Fruit fly (Drosophila melanogaster): Measurements from ENCODE around the gene tara.

Gene tara

DNA sequence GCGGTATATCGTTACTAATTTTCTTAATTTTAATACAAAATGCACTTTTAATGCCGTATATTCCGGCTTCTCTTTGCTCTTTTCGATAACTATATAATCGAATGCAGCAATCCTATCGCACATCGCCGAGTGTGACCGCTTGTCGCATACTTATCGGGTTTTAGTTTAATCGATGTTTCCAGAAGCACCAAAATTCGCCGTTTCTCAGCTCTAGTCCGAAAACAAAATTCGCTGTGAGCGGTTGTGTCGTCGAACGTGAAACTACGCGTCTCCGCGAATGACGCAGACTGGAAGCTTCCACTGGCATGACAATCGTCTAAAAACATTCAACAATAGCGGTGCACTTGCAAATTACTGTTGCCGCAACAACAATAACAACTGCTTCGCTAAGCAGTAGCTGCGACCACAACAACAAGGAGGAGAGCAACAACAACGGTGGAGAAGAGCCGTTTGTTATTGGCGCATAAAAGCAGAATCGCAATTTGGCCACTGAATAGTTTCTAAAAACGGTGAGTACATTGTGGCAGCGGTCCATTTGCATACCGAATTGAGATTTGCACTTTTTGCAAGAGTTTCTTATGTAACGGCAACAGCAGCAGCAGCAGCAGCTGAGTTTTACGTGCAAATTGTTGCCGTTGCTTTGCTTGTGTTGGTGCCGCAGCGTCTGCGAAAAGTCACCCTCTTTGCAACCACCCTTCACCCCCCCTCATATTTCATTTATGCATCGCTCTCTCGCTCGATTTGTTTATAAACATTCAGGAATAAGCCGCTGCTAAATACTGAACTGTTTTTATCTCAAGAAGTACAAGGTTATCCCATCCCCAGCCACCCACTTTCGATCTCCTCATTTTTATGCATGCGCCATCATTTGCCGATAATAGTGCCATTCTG lies 38.4 kb upstream of the tara start, which contains the start of gene sra (continued):
- TF ChIP-seq CG13894 (tag; optimal IDR thresholded peaks at IDR 0.05): peak; percentile 52
- TF ChIP-seq sr (GFP tag; IDR thresholded peaks at IDR 0.05): 0 out of 3 replicates have a peak, but pooled peaks have one; percentile 17
- no peak for TF ChIP-seq CG11695 (GFP tag; IDR thresholded peaks at IDR 0.05)
- TF ChIP-seq CG9932 (GFP tag; IDR thresholded peaks at IDR 0.05): peak; percentile 66
- TF ChIP-seq zfh1 (GFP tag; IDR thresholded peaks at IDR 0.05): no peak
- 0 out of 3 replicates have a peak, but pooled peaks have one; percentile 22 for TF ChIP-seq tgo (GFP tag; IDR thresholded peaks at IDR 0.05)
- no peak for TF ChIP-seq usp (GFP tag; optimal IDR thresholded peaks at IDR 0.05)
- no peak for TF ChIP-seq Usf (GFP tag; optimal IDR thresholded peaks at IDR 0.05)
- peak; percentile 10 for TF ChIP-seq nerfin-1 (tag; optimal IDR thresholded peaks at IDR 0.05)
- peak; percentile 97 for TF ChIP-seq nerfin-2 (GFP tag; IDR thresholded peaks at IDR 0.05; ENCODE audit: partially characterized antibody)
- TF ChIP-seq NfI (GFP tag; optimal IDR thresholded peaks at IDR 0.05): peak; percentile 38
- peak; percentile 97 for TF ChIP-seq stwl (tag; optimal IDR thresholded peaks at IDR 0.05)
- TF ChIP-seq CG17385 (GFP tag; optimal IDR thresholded peaks at IDR 0.05): peak; percentile 37
- no peak for TF ChIP-seq CG18476 (GFP tag; optimal IDR thresholded peaks at IDR 0.05)
- TF ChIP-seq CG17829 (tag; optimal IDR thresholded peaks at IDR 0.05): peak; percentile 72
- peak; percentile 95 for TF ChIP-seq pzg (GFP tag; optimal IDR thresholded peaks at IDR 0.05)
- TF ChIP-seq dimm (GFP tag; IDR thresholded peaks at IDR 0.05): no peak
- peak; percentile 66 for TF ChIP-seq Sin3A (optimal IDR thresholded peaks at IDR 0.05)
- TF ChIP-seq tll (GFP tag; optimal IDR thresholded peaks at IDR 0.05): no peak
- TF ChIP-seq CG17328 (GFP tag; IDR thresholded peaks at IDR 0.05): 0 out of 2 replicates have a peak, but pooled peaks have one; percentile 40
- TF ChIP-seq ash1 (GFP tag; optimal IDR thresholded peaks at IDR 0.05): peak; percentile 45
- TF ChIP-seq Dll (GFP tag; IDR thresholded peaks at IDR 0.05; ENCODE audit: partially characterized antibody): peak; percentile 94
- no peak for TF ChIP-seq toy (GFP tag; IDR thresholded peaks at IDR 0.05)
- no peak for TF ChIP-seq CG7372 (GFP tag; IDR thresholded peaks at IDR 0.05)
- peak; percentile 38 for TF ChIP-seq CG31365 (tag; optimal IDR thresholded peaks at IDR 0.05)
- TF ChIP-seq CTCF (GFP tag; optimal IDR thresholded peaks at IDR 0.05): peak; percentile 30
- TF ChIP-seq Mes4 (GFP tag; optimal IDR thresholded peaks at IDR 0.05): no peak
- no peak for TF ChIP-seq twi (tag; optimal IDR thresholded peaks at IDR 0.05)
- peak; percentile 54 for TF ChIP-seq CG3163 (GFP tag; optimal IDR thresholded peaks at IDR 0.05)
- peak; percentile 13 for TF ChIP-seq CG10979 (tag; optimal IDR thresholded peaks at IDR 0.05)
- peak; percentile 65 for TF ChIP-seq hkb (optimal IDR thresholded peaks at IDR 0.05)
- peak; percentile 18; the same call in 1 of the 2 replicates for TF ChIP-seq hkb (GFP tag; IDR thresholded peaks at IDR 0.05)
- no peak for TF ChIP-seq Atf6 (GFP tag; IDR thresholded peaks at IDR 0.05)
- peak; percentile 15 for TF ChIP-seq dmrt11E (tag; optimal IDR thresholded peaks at IDR 0.05)
- TF ChIP-seq ERR (GFP tag; optimal IDR thresholded peaks at IDR 0.05): peak; percentile 25
- no peak for TF ChIP-seq CG32772 (GFP tag; IDR thresholded peaks at IDR 0.05)
- peak; percentile 13; the same call in 1 of the 2 replicates for TF ChIP-seq sob (GFP tag; IDR thresholded peaks at IDR 0.05)
- TF ChIP-seq CG30020 (tag; optimal IDR thresholded peaks at IDR 0.05): no peak
- peak; percentile 98 for TF ChIP-seq bbx (GFP tag; IDR thresholded peaks at IDR 0.05; ENCODE audit: partially characterized antibody)
- no peak for TF ChIP-seq H2.0 (GFP tag; IDR thresholded peaks at IDR 0.05)
- TF ChIP-seq her (GFP tag; optimal IDR thresholded peaks at IDR 0.05): peak; percentile 61
- TF ChIP-seq CG15696 (tag; optimal IDR thresholded peaks at IDR 0.05): no peak
- TF ChIP-seq CG12744 (GFP tag; optimal IDR thresholded peaks at IDR 0.05): peak; percentile 2
- TF ChIP-seq CG14710 (tag; optimal IDR thresholded peaks at IDR 0.05): peak; percentile 56
- no peak for TF ChIP-seq h (optimal IDR thresholded peaks at IDR 0.05)
- TF ChIP-seq CG9727 (GFP tag; optimal IDR thresholded peaks at IDR 0.05): peak; percentile 39
- peak; percentile 24 for TF ChIP-seq Bdp1 (GFP tag; optimal IDR thresholded peaks at IDR 0.05)
- peak; percentile 100 for TF ChIP-seq Dref (GFP tag; IDR thresholded peaks at IDR 0.05)
- no peak for TF ChIP-seq Six4 (GFP tag; optimal IDR thresholded peaks at IDR 0.05)
- TF ChIP-seq CG6254 (GFP tag; optimal IDR thresholded peaks at IDR 0.05): no peak
- no peak for TF ChIP-seq yki (optimal IDR thresholded peaks at IDR 0.05)
